Worm (Caenorhabditis elegans): ENCODE data around the gene B0507.3.
"Not testable (repeated sequence)": the region's sequence is repeated elsewhere in the genome, so short reads cannot be mapped to it uniquely, and the experiment has no call there.

DNA sequence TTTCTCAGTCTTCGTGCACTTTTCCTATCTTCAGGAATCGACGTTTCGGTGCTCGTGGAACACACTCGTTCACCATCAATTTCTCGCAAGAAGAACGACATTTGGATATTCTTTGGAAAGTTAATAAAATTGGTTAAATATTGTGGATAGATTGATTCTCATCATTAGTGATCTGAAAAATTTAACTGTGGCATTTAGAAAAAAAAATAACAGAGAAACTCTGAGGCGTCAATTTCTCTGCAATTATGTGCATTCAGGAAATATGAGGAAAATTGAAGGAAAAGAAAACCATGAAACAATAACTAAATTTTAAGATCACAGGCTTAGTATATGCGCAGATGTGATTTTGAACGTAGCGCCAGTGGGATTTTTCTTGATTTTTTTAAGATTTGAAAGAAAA, 51.1 kb downstream of the B0507.3 start, which contains the start of gene rpm-1:
- TF ChIP-seq tbx-2 (tag; optimal IDR thresholded peaks at IDR 0.05); aly-2 (tag; optimal IDR thresholded peaks at IDR 0.05); nhr-77 (tag; optimal IDR thresholded peaks at IDR 0.05); fos-1 (tag; optimal IDR thresholded peaks at IDR 0.05); daf-12 (tag; optimal IDR thresholded peaks at IDR 0.05); fkh-10 (GFP tag; optimal IDR thresholded peaks at IDR 0.05); R02D3.7 (tag; optimal IDR thresholded peaks at IDR 0.05); ceh-16 (tag; optimal IDR thresholded peaks at IDR 0.05); pqm-1 (tag; optimal IDR thresholded peaks at IDR 0.05); nhr-237 (tag; optimal IDR thresholded peaks at IDR 0.05); lin-39 (tag; optimal IDR thresholded peaks at IDR 0.05): not testable (repeated sequence)
